Worm (Caenorhabditis elegans) whole organism, mixed stage, embryonic: Measurements from ENCODE around the gene srlf-22.

Source experiments
- pha-4 ChIP-seq: fragments of 150-350 bp; optimal IDR thresholded peaks from 2 replicates; lab custom pipeline; 2018; ENCODE audit warnings: missing biosample characterization, missing genetic modification reagents, missing genetic modification characterization
- unc-62 ChIP-seq: fragments of 150-350 bp; optimal IDR thresholded peaks from 2 replicates; lab custom pipeline; 2014; ENCODE audit warnings: missing biosample characterization, missing genetic modification reagents, missing genetic modification characterization

ce11 chrV:910588-910987 is 19.7 kb downstream of the srlf-22 start:
- no peak for TF ChIP-seq unc-62 (GFP tag; lab: Kevin White, UChicago)
- no peak for TF ChIP-seq pha-4 (tag; lab: Kevin White, UChicago)
